Worm (Caenorhabditis elegans) whole organism, mixed stage, embryonic: ENCODE data around the gene nhr-163.

Experiments used
- M03D4.4 ChIP-seq: sonication (generic microtip); optimal IDR thresholded peaks from 2 replicates; lab custom pipeline; 2017; ENCODE audit warnings: mild to moderate bottlenecking, missing genetic modification characterization, missing compliant biosample characterization
- bed-3 ChIP-seq: fragments of 200-800 bp; sonication (Bioruptor generic); optimal IDR thresholded peaks from 3 replicates; lab custom pipeline; 2018; ENCODE audit warnings: mild to moderate bottlenecking, missing genetic modification characterization, moderate library complexity, missing compliant biosample characterization
- ceh-39 ChIP-seq: fragments of 150-350 bp; optimal IDR thresholded peaks from 2 replicates; lab custom pipeline; 2014; ENCODE audit warnings: missing biosample characterization, missing genetic modification characterization
- ceh-43 ChIP-seq: fragments of 200-800 bp; sonication (Bioruptor generic); optimal IDR thresholded peaks from 2 replicates; lab custom pipeline; 2018; ENCODE audit warnings: mild to moderate bottlenecking, missing genetic modification characterization, moderate library complexity, missing compliant biosample characterization
- ceh-83 ChIP-seq: fragments of 200-800 bp; sonication (Bioruptor generic); optimal IDR thresholded peaks from 2 replicates; lab custom pipeline; 2018; ENCODE audit warnings: mild to moderate bottlenecking, missing genetic modification characterization, missing compliant biosample characterization
- ces-1 ChIP-seq: fragments of 150-350 bp; optimal IDR thresholded peaks from 2 replicates; lab custom pipeline; 2014; ENCODE audit warnings: missing biosample characterization, missing genetic modification reagents, missing genetic modification characterization
- cnd-1 ChIP-seq: fragments of 200-800 bp; sonication (Bioruptor generic); optimal IDR thresholded peaks from 2 replicates; lab custom pipeline; 2018; ENCODE audit warnings: mild to moderate bottlenecking, missing genetic modification characterization, missing compliant biosample characterization
- drap-1 ChIP-seq: fragments of 200-800 bp; sonication (Bioruptor generic); optimal IDR thresholded peaks from 3 replicates; lab custom pipeline; 2018; ENCODE audit warnings: mild to moderate bottlenecking, missing genetic modification characterization, missing compliant biosample characterization
- elt-1 ChIP-seq: sonication (generic microtip); optimal IDR thresholded peaks from 2 replicates; lab custom pipeline; 2017; ENCODE audit warnings: missing genetic modification characterization, mild to moderate bottlenecking, missing compliant biosample characterization, antibody characterized with exemption, moderate library complexity, borderline replicate concordance; ENCODE audit not compliant: insufficient read depth
- elt-3 ChIP-seq: fragments of 150-350 bp; optimal IDR thresholded peaks from 2 replicates; lab custom pipeline; 2014; ENCODE audit warnings: missing biosample characterization, missing genetic modification characterization
- flh-1 ChIP-seq: fragments of 200-800 bp; sonication (Bioruptor generic); optimal IDR thresholded peaks from 2 replicates; lab custom pipeline; 2018; ENCODE audit warnings: mild to moderate bottlenecking, missing genetic modification characterization, moderate library complexity, missing compliant biosample characterization
- ham-2 ChIP-seq: fragments of 200-800 bp; sonication (Bioruptor generic); optimal IDR thresholded peaks from 2 replicates; lab custom pipeline; 2018; ENCODE audit warnings: mild to moderate bottlenecking, missing genetic modification characterization, missing compliant biosample characterization
- lin-13 ChIP-seq: fragments of 150-350 bp; optimal IDR thresholded peaks from 2 replicates; lab custom pipeline; 2014; ENCODE audit warnings: missing biosample characterization, missing genetic modification characterization
- lin-32 ChIP-seq: fragments of 200-800 bp; sonication (Bioruptor generic); optimal IDR thresholded peaks from 2 replicates; lab custom pipeline; 2018; ENCODE audit warnings: mild to moderate bottlenecking, missing genetic modification characterization, missing compliant biosample characterization
- lsy-2 ChIP-seq: fragments of 150-350 bp; optimal IDR thresholded peaks from 2 replicates; lab custom pipeline; 2014; ENCODE audit warnings: missing biosample characterization, missing genetic modification characterization
- mab-5 ChIP-seq: fragments of 150-350 bp; optimal IDR thresholded peaks from 2 replicates; lab custom pipeline; 2014; ENCODE audit warnings: missing biosample characterization, missing genetic modification characterization
- mep-1 ChIP-seq: fragments of 150-350 bp; optimal IDR thresholded peaks from 2 replicates; lab custom pipeline; 2017; ENCODE audit warnings: missing biosample characterization, missing genetic modification reagents, missing genetic modification characterization, inconsistent platforms
- nhr-12 ChIP-seq: fragments of 150-350 bp; optimal IDR thresholded peaks from 2 replicates; lab custom pipeline; 2014; ENCODE audit warnings: missing biosample characterization, missing genetic modification characterization
- nhr-2 ChIP-seq: fragments of 150-350 bp; optimal IDR thresholded peaks from 2 replicates; lab custom pipeline; 2014; ENCODE audit warnings: missing biosample characterization, missing genetic modification characterization
- nhr-237 ChIP-seq: fragments of 150-350 bp; optimal IDR thresholded peaks from 2 replicates; lab custom pipeline; 2014; ENCODE audit warnings: missing biosample characterization, missing genetic modification characterization
- nhr-76 ChIP-seq: sonication (generic microtip); optimal IDR thresholded peaks from 2 replicates; lab custom pipeline; 2017; ENCODE audit warnings: missing biosample characterization, missing genetic modification characterization
- sem-2 ChIP-seq: fragments of 200-800 bp; sonication (Bioruptor generic); optimal IDR thresholded peaks from 2 replicates; lab custom pipeline; 2018; ENCODE audit warnings: mild to moderate bottlenecking, missing genetic modification characterization, missing compliant biosample characterization
- snpc-4 ChIP-seq: fragments of 150-350 bp; optimal IDR thresholded peaks from 2 replicates; lab custom pipeline; 2014; ENCODE audit warnings: missing biosample characterization, missing genetic modification characterization
- sptf-1 ChIP-seq: sonication (generic microtip); optimal IDR thresholded peaks from 2 replicates; lab custom pipeline; 2017; ENCODE audit warnings: mild to moderate bottlenecking, missing genetic modification characterization, moderate library complexity, missing compliant biosample characterization
- tbx-8 ChIP-seq: fragments of 200-800 bp; sonication (Bioruptor generic); optimal IDR thresholded peaks from 2 replicates; lab custom pipeline; 2018; ENCODE audit warnings: mild to moderate bottlenecking, missing genetic modification characterization, moderate library complexity, missing compliant biosample characterization
- unc-120 ChIP-seq: sonication (generic microtip); optimal IDR thresholded peaks from 2 replicates; lab custom pipeline; 2017; ENCODE audit warnings: missing genetic modification characterization, missing compliant biosample characterization; ENCODE audit not compliant: poor library complexity, severe bottlenecking
- unc-39 ChIP-seq: fragments of 150-350 bp; optimal IDR thresholded peaks from 2 replicates; lab custom pipeline; 2014; ENCODE audit warnings: missing biosample characterization, missing genetic modification characterization
- zip-8 ChIP-seq: fragments of 150-350 bp; optimal IDR thresholded peaks from 2 replicates; lab custom pipeline; 2014; ENCODE audit warnings: missing biosample characterization, missing genetic modification characterization
- ztf-11 ChIP-seq: fragments of 150-350 bp; optimal IDR thresholded peaks from 2 replicates; lab custom pipeline; 2014; ENCODE audit warnings: missing biosample characterization, missing genetic modification characterization

The nhr-163 gene

DNA sequence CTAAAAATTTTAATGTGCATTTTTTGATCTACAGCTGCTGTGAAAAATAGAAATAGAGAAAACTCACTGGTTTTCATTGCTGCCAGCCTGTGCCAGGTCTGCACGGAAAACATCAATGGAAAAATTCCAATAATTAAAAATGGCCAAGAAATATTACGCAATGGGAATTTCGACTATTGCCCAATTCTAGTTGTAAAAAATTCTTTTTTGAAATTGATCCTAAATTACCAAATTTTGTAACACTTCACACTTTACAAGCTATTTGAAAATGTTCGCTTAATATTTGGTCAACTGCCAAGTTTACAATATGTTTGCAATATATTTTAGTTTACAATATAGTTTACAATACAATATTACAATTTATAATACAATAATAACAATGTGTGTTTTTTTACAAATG, 14.9 kb upstream of the nhr-163 start:
- TF ChIP-seq drap-1 (GFP tag; lab: Kevin White, UChicago), result no peak
- TF ChIP-seq zip-8, result peak; percentile 71

DNA sequence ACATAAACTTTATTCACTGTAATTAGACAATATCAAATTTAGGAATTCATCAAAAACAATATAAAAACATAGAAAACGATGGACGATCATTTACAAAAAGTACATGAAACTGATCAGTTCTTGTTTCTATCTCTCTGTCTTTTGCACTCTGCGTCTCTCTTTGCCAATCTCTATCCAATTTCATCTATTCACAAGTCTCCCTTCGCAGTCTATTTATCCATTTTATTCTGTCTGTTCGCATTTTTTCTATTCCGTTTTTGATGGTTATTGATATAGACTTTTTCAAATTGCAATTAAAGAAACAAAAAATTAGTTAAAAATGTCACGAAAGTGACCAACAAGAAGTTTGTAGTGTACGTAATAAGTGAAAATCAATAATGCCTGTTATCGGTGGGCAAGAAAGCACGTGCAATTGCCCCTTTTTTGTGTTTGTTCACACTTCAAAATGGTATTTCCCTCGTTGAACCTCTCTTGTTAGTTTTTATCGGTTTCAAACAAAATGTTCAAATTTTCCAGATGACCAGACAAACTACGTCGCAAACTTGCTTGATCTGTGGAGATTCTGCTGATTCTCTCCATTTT, 12.6 kb upstream of the nhr-163 start, which contains the start of gene nhr-42:
Gene nhr-42 (plus strand): TSS at position 517 of the 582 bp plus-strand sequence.
- TF ChIP-seq flh-1 (GFP tag; lab: Kevin White, UChicago) (no peak), elt-3 (no peak), mep-1 (tag; lab: Kevin White, UChicago) (no peak), ces-1 (GFP tag; lab: Kevin White, UChicago) (no peak), zip-8 (no peak), ceh-83 (GFP tag; lab: Kevin White, UChicago) (no peak), lin-13 (tag; lab: Kevin White, UChicago) (no peak), nhr-237 (no peak), nhr-2 (tag; lab: Kevin White, UChicago) (no peak), mab-5 (tag; lab: Kevin White, UChicago) (no peak), ham-2 (GFP tag; lab: Kevin White, UChicago) (no peak), nhr-76 (no peak), drap-1 (GFP tag; lab: Kevin White, UChicago) (no peak)

ce11 chrV:6997041-6997552, 11.3 kb upstream of the nhr-163 start, which contains the start of gene nhr-107:
Gene nhr-107 (minus strand): TSS chrV:6997091.
- TF ChIP-seq elt-3 (no peak), zip-8 (peak; percentile 22), ceh-39 (tag; lab: Kevin White, UChicago) (no peak)
- TF ChIP-seq, all 35 proteins: peak for 1

- TF ChIP-seq ceh-39 (tag; lab: Kevin White, UChicago), result no peak
- TF ChIP-seq mab-5 (tag; lab: Kevin White, UChicago), result no peak
- no peak for TF ChIP-seq lin-13 (tag; lab: Kevin White, UChicago)
- TF ChIP-seq nhr-2 (tag; lab: Kevin White, UChicago), result no peak
- no peak for TF ChIP-seq unc-120 (tag; lab: Kevin White, UChicago)
- no peak for TF ChIP-seq ceh-43 (GFP tag; lab: Kevin White, UChicago)
- no peak for TF ChIP-seq mep-1 (tag; lab: Kevin White, UChicago)
- TF ChIP-seq sem-2 (GFP tag; lab: Kevin White, UChicago), result no peak
- no peak for TF ChIP-seq tbx-8
- TF ChIP-seq lsy-2 (tag; lab: Kevin White, UChicago), result no peak
- TF ChIP-seq snpc-4, result no peak
- TF ChIP-seq lin-32, result no peak
- TF ChIP-seq ces-1 (GFP tag; lab: Kevin White, UChicago), result no peak
- no peak for TF ChIP-seq M03D4.4
- no peak for TF ChIP-seq sptf-1
- TF ChIP-seq ztf-11, result no peak
- no peak for TF ChIP-seq ham-2 (GFP tag; lab: Kevin White, UChicago)
- no peak for TF ChIP-seq nhr-12 (tag; lab: Kevin White, UChicago)
Observed at ce11 chrV:6993999-6994398, 8.2 kb upstream of the nhr-163 start.

ce11 chrV:6991771-6992170, 5.9 kb upstream of the nhr-163 start, which contains the start of gene nhr-162:
Gene nhr-162 (minus strand): TSS chrV:6991871.
- TF ChIP-seq mab-5 (tag; lab: Kevin White, UChicago) (no peak), ceh-83 (GFP tag; lab: Kevin White, UChicago) (no peak), mep-1 (tag; lab: Kevin White, UChicago) (no peak), unc-39 (tag; lab: Kevin White, UChicago) (no peak), ceh-43 (GFP tag; lab: Kevin White, UChicago) (no peak), nhr-76 (no peak), cnd-1 (tag; lab: Kevin White, UChicago) (no peak), ceh-39 (tag; lab: Kevin White, UChicago) (no peak), elt-1 (tag; lab: Kevin White, UChicago) (no peak), bed-3 (GFP tag; lab: Kevin White, UChicago) (no peak), lin-13 (tag; lab: Kevin White, UChicago) (no peak)
